Worm (Caenorhabditis elegans) whole organism, late embryonic: ENCODE measurements around the gene ptr-19.

Experiments
- ama-1 ChIP-seq: fragments of 150-350 bp; optimal IDR thresholded peaks from 2 replicates; lab custom pipeline; 2014
- ets-4 ChIP-seq: sonication (generic microtip); optimal IDR thresholded peaks from 2 replicates; lab custom pipeline; 2016; ENCODE audit warnings: missing genetic modification characterization, missing compliant biosample characterization
- eyg-1 ChIP-seq: sonication (generic microtip); optimal IDR thresholded peaks from 2 replicates; lab custom pipeline; 2016; ENCODE audit warnings: missing genotype, missing genetic modification characterization, missing compliant biosample characterization
- fkh-10 ChIP-seq: fragments of 150-350 bp; optimal IDR thresholded peaks from 2 replicates; lab custom pipeline; 2014; ENCODE audit warnings: missing biosample characterization, missing genetic modification reagents, missing genetic modification characterization
- hlh-30 ChIP-seq: sonication (generic microtip); optimal IDR thresholded peaks from 2 replicates; lab custom pipeline; 2017; ENCODE audit warnings: antibody characterized with exemption, missing genetic modification characterization, missing compliant biosample characterization; ENCODE audit not compliant: insufficient read depth
- pag-3 ChIP-seq: sonication (generic microtip); optimal IDR thresholded peaks from 2 replicates; lab custom pipeline; 2016; ENCODE audit warnings: missing compliant biosample characterization, missing genetic modification characterization, borderline replicate concordance
- tbx-2 ChIP-seq: sonication (generic microtip); optimal IDR thresholded peaks from 2 replicates; lab custom pipeline; 2016; ENCODE audit warnings: missing genetic modification characterization, missing compliant biosample characterization
- ttx-3 ChIP-seq: sonication (generic microtip); optimal IDR thresholded peaks from 2 replicates; lab custom pipeline; 2016; ENCODE audit warnings: missing genetic modification reagents, missing genetic modification characterization, missing compliant biosample characterization
- unc-42 ChIP-seq: sonication (generic microtip); optimal IDR thresholded peaks from 2 replicates; lab custom pipeline; 2016; ENCODE audit warnings: missing genotype, missing genetic modification characterization, missing compliant biosample characterization
- unc-55 ChIP-seq: sonication (generic microtip); optimal IDR thresholded peaks from 2 replicates; lab custom pipeline; 2017; ENCODE audit warnings: missing biosample characterization, missing genetic modification reagents, missing genetic modification characterization

DNA sequence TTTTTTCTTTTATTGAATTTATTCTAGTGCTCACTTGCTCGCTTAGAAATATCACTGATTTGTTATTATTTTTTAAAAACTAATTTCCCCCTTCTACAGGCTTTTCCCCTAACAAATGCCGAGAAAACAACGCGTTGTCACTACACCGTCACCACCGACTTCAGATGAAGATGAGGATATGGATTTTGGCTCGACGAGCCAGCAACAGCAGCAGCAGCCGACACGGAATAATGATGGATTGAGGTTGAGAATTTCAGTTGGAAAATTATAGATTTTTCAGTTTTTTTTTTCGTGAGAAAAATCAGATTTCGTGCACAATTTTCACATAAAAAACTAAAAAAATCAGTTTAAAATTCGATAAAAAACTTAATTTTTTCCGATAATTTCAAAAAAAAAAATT, 18.6 kb upstream of the ptr-19 start, which contains the start of gene dpy-28:
- TF ChIP-seq ama-1 (no peak), ttx-3 (tag; lab: Kevin White, UChicago) (no peak), fkh-10 (GFP tag; lab: Kevin White, UChicago) (no peak), unc-42 (no peak), hlh-30 (no peak), eyg-1 (tag; lab: Kevin White, UChicago) (no peak), pag-3 (tag; lab: Kevin White, UChicago) (no peak), ets-4 (tag; lab: Kevin White, UChicago) (no peak), unc-55 (GFP tag; lab: Kevin White, UChicago) (no peak), tbx-2 (no peak)
